Fruit fly (Drosophila melanogaster): ENCODE data around the gene JTBR.

Gene JTBR

dm6 chr3L:1774713-1775648 is 27.7 kb downstream of the JTBR start, which contains the start of the genes CG13933 and PolD2 (continued):
- TF ChIP-seq CG17328 (GFP tag; IDR thresholded peaks at IDR 0.05) = peak; percentile 99
- peak; percentile 99 for TF ChIP-seq so (GFP tag; IDR thresholded peaks at IDR 0.05)
- peak; percentile 67 for TF ChIP-seq NC2β (GFP tag; optimal IDR thresholded peaks at IDR 0.05)
- peak; percentile 95 for TF ChIP-seq dimm (GFP tag; IDR thresholded peaks at IDR 0.05)
- no peak for TF ChIP-seq CG33213 (GFP tag; optimal IDR thresholded peaks at IDR 0.05)
- TF ChIP-seq CG10565 (GFP tag; optimal IDR thresholded peaks at IDR 0.05) = peak; percentile 5
- peak; percentile 69 for TF ChIP-seq her (GFP tag; optimal IDR thresholded peaks at IDR 0.05)
- peak; percentile 91 for TF ChIP-seq CG14860 (GFP tag; IDR thresholded peaks at IDR 0.05; ENCODE audit: partially characterized antibody)
- peak; percentile 79 for TF ChIP-seq CG3838 (GFP tag; optimal IDR thresholded peaks at IDR 0.05)
- peak; percentile 87 for TF ChIP-seq dysf (GFP tag; IDR thresholded peaks at IDR 0.05)
- peak; percentile 64 for TF ChIP-seq exex (tag; optimal IDR thresholded peaks at IDR 0.05)
- no peak for TF ChIP-seq CG1603 (tag; optimal IDR thresholded peaks at IDR 0.05)
- TF ChIP-seq CG14710 (tag; optimal IDR thresholded peaks at IDR 0.05) = peak; percentile 84
- TF ChIP-seq Atf6 (GFP tag; IDR thresholded peaks at IDR 0.05) = peak; percentile 97
- peak; percentile 86 for TF ChIP-seq vnd (GFP tag; IDR thresholded peaks at IDR 0.05; ENCODE audit: partially characterized antibody)
- TF ChIP-seq repo (GFP tag; optimal IDR thresholded peaks at IDR 0.05) = no peak
- TF ChIP-seq jumu (GFP tag; optimal IDR thresholded peaks at IDR 0.05) = peak; percentile 66
- peak; percentile 98 for TF ChIP-seq fd3F (GFP tag; optimal IDR thresholded peaks at IDR 0.05)
- peak; percentile 46 for TF ChIP-seq CG1647 (GFP tag; optimal IDR thresholded peaks at IDR 0.05)
- peak; percentile 98 for TF ChIP-seq seq (GFP tag; IDR thresholded peaks at IDR 0.05)
- peak; percentile 93 for TF ChIP-seq CG10959 (GFP tag; IDR thresholded peaks at IDR 0.05)
- peak; percentile 75; the same call in 2 of the 3 replicates for TF ChIP-seq zen2 (GFP tag; IDR thresholded peaks at IDR 0.05; ENCODE audit: partially characterized antibody)
- no peak for TF ChIP-seq CG11723 (GFP tag; optimal IDR thresholded peaks at IDR 0.05)
- no peak for TF ChIP-seq CG13624 (GFP tag; optimal IDR thresholded peaks at IDR 0.05)
- peak; percentile 96 for TF ChIP-seq Drgx (GFP tag; IDR thresholded peaks at IDR 0.05)
- peak; percentile 99 for TF ChIP-seq CG14014 (GFP tag; IDR thresholded peaks at IDR 0.05)
- peak; percentile 90 for TF ChIP-seq CG11247 (GFP tag; IDR thresholded peaks at IDR 0.05)
- peak; percentile 90 for TF ChIP-seq CkIIα-i1 (GFP tag; IDR thresholded peaks at IDR 0.05)
- no peak for TF ChIP-seq Sin3A (optimal IDR thresholded peaks at IDR 0.05)
- peak; percentile 91 for TF ChIP-seq onecut (GFP tag; IDR thresholded peaks at IDR 0.05)
- peak; percentile 48; the same call in 1 of the 3 replicates for TF ChIP-seq sr (GFP tag; IDR thresholded peaks at IDR 0.05)
- peak; percentile 55 for TF ChIP-seq maf-S (GFP tag; optimal IDR thresholded peaks at IDR 0.05)
- peak; percentile 96 for TF ChIP-seq Hmr (GFP tag; optimal IDR thresholded peaks at IDR 0.05)
- TF ChIP-seq crc (GFP tag; optimal IDR thresholded peaks at IDR 0.05) = peak; percentile 25
- TF ChIP-seq Nf-YB (GFP tag; optimal IDR thresholded peaks at IDR 0.05) = peak; percentile 88
- peak; percentile 47 for TF ChIP-seq CG17802 (tag; optimal IDR thresholded peaks at IDR 0.05)
- TF ChIP-seq CG16815 (GFP tag; optimal IDR thresholded peaks at IDR 0.05) = peak; percentile 96
- peak; percentile 98 for TF ChIP-seq Aef1 (GFP tag; IDR thresholded peaks at IDR 0.05)
- peak; percentile 94 for TF ChIP-seq bcd (GFP tag; optimal IDR thresholded peaks at IDR 0.05)
- TF ChIP-seq CG2889 (GFP tag; IDR thresholded peaks at IDR 0.05) = peak; percentile 97
- peak; percentile 90 for TF ChIP-seq GATAe (GFP tag; conservative IDR thresholded peaks at IDR 0.05)
- TF ChIP-seq tna (GFP tag; IDR thresholded peaks at IDR 0.05; ENCODE audit: partially characterized antibody) = peak; percentile 90
- TF ChIP-seq slbo (GFP tag; IDR thresholded peaks at IDR 0.05) = peak; percentile 99
- TF ChIP-seq usp (GFP tag; optimal IDR thresholded peaks at IDR 0.05) = no peak
- TF ChIP-seq Med (GFP tag) = peak; percentile 96
- no peak for TF ChIP-seq Hey (tag; optimal IDR thresholded peaks at IDR 0.05)
- TF ChIP-seq Usf (GFP tag; optimal IDR thresholded peaks at IDR 0.05) = peak; percentile 94
- peak; percentile 23 for TF ChIP-seq shn (GFP tag; optimal IDR thresholded peaks at IDR 0.05)
- peak; percentile 26 for TF ChIP-seq en (GFP tag; optimal IDR thresholded peaks at IDR 0.05)
- TF ChIP-seq CG2116 (GFP tag; optimal IDR thresholded peaks at IDR 0.05) = peak; percentile 83
